Fruit fly (Drosophila melanogaster): Measurements from ENCODE around the gene Rb97D.

Rb97D gene

DNA sequence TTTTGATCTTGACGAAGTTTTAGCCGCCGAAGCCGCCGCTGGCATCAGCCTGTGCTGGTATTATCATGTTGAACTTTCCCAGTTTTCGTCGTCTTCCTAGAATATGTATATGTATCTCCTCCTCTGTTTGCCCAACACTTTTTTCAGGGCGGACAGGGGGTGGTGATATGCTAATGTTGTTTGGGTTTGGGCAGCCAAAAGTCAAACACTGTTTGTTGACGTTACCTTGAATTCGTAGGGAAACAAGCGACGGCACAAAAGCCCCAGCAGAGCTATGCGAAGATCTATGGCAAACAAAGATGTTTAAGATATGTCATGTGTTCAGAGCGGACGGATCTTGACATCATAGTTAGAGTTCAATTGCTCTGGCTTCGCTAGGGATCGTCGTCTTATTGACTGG is 33.2 kb upstream of the Rb97D start (continued):
- TF ChIP-seq zfh2 (GFP tag; optimal IDR thresholded peaks at IDR 0.05) (no peak), nerfin-2 (GFP tag; IDR thresholded peaks at IDR 0.05; ENCODE audit: partially characterized antibody) (no peak), lov (optimal IDR thresholded peaks at IDR 0.05) (no peak), lov (GFP tag; IDR thresholded peaks at IDR 0.05) (0 out of 3 replicates have a peak, but pooled peaks have one; percentile 6), CG11723 (GFP tag; optimal IDR thresholded peaks at IDR 0.05) (peak; percentile 37), CG7987 (GFP tag; optimal IDR thresholded peaks at IDR 0.05) (peak; percentile 30), CG8944 (GFP tag; optimal IDR thresholded peaks at IDR 0.05) (no peak), otp (GFP tag; IDR thresholded peaks at IDR 0.05) (peak; percentile 22; the same call in 1 of the 3 replicates), CG1024 (GFP tag; IDR thresholded peaks at IDR 0.05) (0 out of 2 replicates have a peak, but pooled peaks have one; percentile 16), tap (tag; optimal IDR thresholded peaks at IDR 0.05) (no peak), dpn (GFP tag; optimal IDR thresholded peaks at IDR 0.05) (no peak), Mes4 (GFP tag; optimal IDR thresholded peaks at IDR 0.05) (no peak)

DNA sequence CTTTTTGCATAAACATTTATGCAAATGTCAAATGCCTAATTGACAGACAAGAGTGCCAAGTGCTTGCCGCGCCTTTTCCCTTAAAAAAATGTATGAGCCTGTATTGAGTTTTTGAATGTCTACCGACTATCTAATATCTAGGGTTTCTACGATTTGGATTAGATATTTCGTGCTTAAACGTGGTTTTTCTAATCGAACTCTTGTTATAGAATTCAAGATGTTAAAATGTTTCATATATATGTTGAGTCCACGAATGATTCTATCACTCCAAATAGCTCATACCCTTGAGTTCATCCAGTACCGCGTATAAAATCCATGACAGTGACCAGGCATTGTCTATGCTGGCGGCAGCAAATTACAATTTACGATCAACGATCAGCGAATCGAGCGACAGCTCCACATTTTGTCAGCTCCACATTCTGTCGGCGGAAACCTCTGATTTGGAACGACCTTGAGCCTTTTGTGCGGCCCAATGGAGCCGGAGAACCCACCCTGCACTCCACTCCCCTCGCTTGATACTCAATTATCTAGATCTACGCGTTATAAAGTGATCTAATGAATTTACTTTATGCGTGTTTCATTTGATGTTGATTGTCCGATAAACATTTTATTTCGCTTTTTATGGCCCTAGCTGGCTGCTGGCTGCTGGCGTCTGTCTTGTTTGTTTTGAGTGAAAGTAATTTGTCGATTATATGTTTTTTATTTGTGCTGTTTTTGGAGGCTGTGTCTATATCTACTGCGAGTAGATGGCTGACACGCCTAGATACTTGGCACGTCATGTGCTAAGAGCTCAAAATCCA is 31.4 kb upstream of the Rb97D start:
- TF ChIP-seq Ravus (GFP tag; IDR thresholded peaks at IDR 0.05) (no peak), CG14441 (GFP tag; IDR thresholded peaks at IDR 0.05) (peak; percentile 9; the same call in 1 of the 2 replicates), org-1 (GFP tag; optimal IDR thresholded peaks at IDR 0.05) (no peak), CG7839 (tag; optimal IDR thresholded peaks at IDR 0.05) (peak; percentile 15), CG3847 (GFP tag; IDR thresholded peaks at IDR 0.05) (peak; percentile 20; the same call in 1 of the 2 replicates), Dbx (GFP tag; IDR thresholded peaks at IDR 0.05) (peak; percentile 51; the same call in 1 of the 3 replicates), CG31224 (GFP tag; IDR thresholded peaks at IDR 0.05) (peak; percentile 19; the same call in 1 of the 2 replicates), pb (GFP tag; optimal IDR thresholded peaks at IDR 0.05) (no peak), Nf-YB (GFP tag; optimal IDR thresholded peaks at IDR 0.05) (no peak), lilli (GFP tag; optimal IDR thresholded peaks at IDR 0.05) (peak; percentile 35), dpn (GFP tag; optimal IDR thresholded peaks at IDR 0.05) (peak; percentile 5 to 14), nau (GFP tag; optimal IDR thresholded peaks at IDR 0.05) (no peak), CG11456 (GFP tag; IDR thresholded peaks at IDR 0.05) (0 out of 3 replicates have a peak, but pooled peaks have one; percentile 51), amos (GFP tag; IDR thresholded peaks at IDR 0.05; ENCODE audit: partially characterized antibody) (0 out of 2 replicates have a peak, but pooled peaks have one; percentile 8), gfzf (GFP tag; optimal IDR thresholded peaks at IDR 0.05) (no peak), hkb (optimal IDR thresholded peaks at IDR 0.05) (no peak), hkb (GFP tag; IDR thresholded peaks at IDR 0.05) (no peak), CG32532 (GFP tag; IDR thresholded peaks at IDR 0.05) (peak; percentile 55; the same call in 1 of the 2 replicates), ftz-f1 (GFP tag; optimal IDR thresholded peaks at IDR 0.05) (peak; percentile 54), Ets65A (GFP tag) (peak; percentile 45), CG17612 (GFP tag; IDR thresholded peaks at IDR 0.05) (no peak), CG15269 (tag; optimal IDR thresholded peaks at IDR 0.05) (peak; percentile 26), CG6689 (GFP tag; IDR thresholded peaks at IDR 0.05) (0 out of 2 replicates have a peak, but pooled peaks have one; percentile 13), E2f2 (GFP tag; IDR thresholded peaks at IDR 0.05) (0 out of 2 replicates have a peak, but pooled peaks have one; percentile 6), sc (optimal IDR thresholded peaks at IDR 0.05) (no peak), sc (GFP tag; optimal IDR thresholded peaks at IDR 0.05) (no peak), CG2129 (GFP tag; IDR thresholded peaks at IDR 0.05; ENCODE audit: partially characterized antibody) (no peak), BtbVII (GFP tag; optimal IDR thresholded peaks at IDR 0.05) (no peak), bcd (GFP tag; optimal IDR thresholded peaks at IDR 0.05) (no peak), row (GFP tag; IDR thresholded peaks at IDR 0.05) (peak; percentile 58), ase (GFP tag; IDR thresholded peaks at IDR 0.05) (no peak), CG10543 (GFP tag; optimal IDR thresholded peaks at IDR 0.05) (peak; percentile 2), E2f1 (GFP tag; IDR thresholded peaks at IDR 0.05) (peak; percentile 10; the same call in 1 of the 2 replicates), jumu (GFP tag; optimal IDR thresholded peaks at IDR 0.05) (no peak), Spps (tag; optimal IDR thresholded peaks at IDR 0.05) (no peak), Atf-2 (GFP tag; optimal IDR thresholded peaks at IDR 0.05) (no peak), wor (GFP tag; IDR thresholded peaks at IDR 0.05) (no peak), CG13624 (GFP tag; optimal IDR thresholded peaks at IDR 0.05) (peak; percentile 20)
